Worm (Caenorhabditis elegans) whole organism, L1 larva: ENCODE data around the gene sre-56.

ENCODE experiments used
- F16B12.6 ChIP-seq: fragments of 150-350 bp; optimal IDR thresholded peaks from 2 replicates; lab custom pipeline; 2014; ENCODE audit warnings: missing biosample characterization, missing genetic modification characterization
- efl-1 ChIP-seq, 4 experiments: fragments of 150-350 bp; optimal IDR thresholded peaks in 3 of 4; peaks in 1 of 4; 1 replicate in 1 of 4; 2 replicates in 3 of 4; lab custom pipeline; 2014; ENCODE audit warnings: missing biosample characterization in 2 of 4, missing genetic modification characterization in 2 of 4, missing genetic modification reagents in 2 of 4
- fkh-10 ChIP-seq: sonication (generic microtip); optimal IDR thresholded peaks from 2 replicates; lab custom pipeline; 2017; ENCODE audit warnings: missing biosample characterization, missing genetic modification reagents, missing genetic modification characterization
- jun-1 ChIP-seq: fragments of 150-350 bp; optimal IDR thresholded peaks from 2 replicates; lab custom pipeline; 2014; ENCODE audit warnings: missing biosample characterization, missing genetic modification reagents, missing genetic modification characterization
- lin-13 ChIP-seq: fragments of 150-350 bp; optimal IDR thresholded peaks from 2 replicates; lab custom pipeline; 2014; ENCODE audit warnings: missing biosample characterization, missing genetic modification reagents, missing genetic modification characterization
- nhr-11 ChIP-seq: fragments of 150-350 bp; optimal IDR thresholded peaks from 2 replicates; lab custom pipeline; 2014; ENCODE audit warnings: missing biosample characterization, missing genetic modification characterization
- nhr-12 ChIP-seq: sonication (generic microtip); optimal IDR thresholded peaks from 2 replicates; lab custom pipeline; 2017; ENCODE audit warnings: missing biosample characterization, missing genetic modification characterization
- nhr-237 ChIP-seq: fragments of 150-350 bp; optimal IDR thresholded peaks from 2 replicates; lab custom pipeline; 2014; ENCODE audit warnings: missing biosample characterization, missing genetic modification characterization
- pqm-1 ChIP-seq: sonication (generic microtip); optimal IDR thresholded peaks from 3 replicates; lab custom pipeline; 2017; ENCODE audit warnings: missing biosample characterization, missing genetic modification characterization
- rnt-1 ChIP-seq: sonication (generic microtip); optimal IDR thresholded peaks from 2 replicates; lab custom pipeline; 2016; ENCODE audit warnings: mild to moderate bottlenecking, missing genetic modification characterization, moderate library complexity, missing compliant biosample characterization
- ztf-11 ChIP-seq, 2 experiments: sonication (generic microtip); optimal IDR thresholded peaks; 2 replicates each; lab custom pipeline; 2016 to 2017; ENCODE audit warnings: missing genetic modification characterization in 2 of 2, missing biosample characterization in 1 of 2, missing compliant biosample characterization in 1 of 2

- TF ChIP-seq rnt-1 (tag; lab: Kevin White, UChicago) (no peak), pqm-1 (tag; lab: Kevin White, UChicago) (no peak), fkh-10 (GFP tag; lab: Kevin White, UChicago) (no peak), jun-1 (tag; lab: Kevin White, UChicago) (no peak), lin-13 (GFP tag; lab: Kevin White, UChicago) (no peak), nhr-12 (tag; lab: Kevin White, UChicago) (no peak), efl-1 (optimal IDR thresholded peaks at IDR 0.05; lab: Kevin White, UChicago) (no peak), efl-1 (GFP tag; optimal IDR thresholded peaks at IDR 0.05 in 1 of 2; lab: Kevin White, UChicago) (no peak), ztf-11 (tag; optimal IDR thresholded peaks at IDR 0.05; lab: Kevin White, UChicago) (no peak), nhr-11 (tag; lab: Kevin White, UChicago) (no peak), nhr-237 (tag; lab: Kevin White, UChicago) (no peak), F16B12.6 (tag; lab: Kevin White, UChicago) (no peak)
Observed at ce11 chrII:12342928-12343327, 18.7 kb downstream of the sre-56 start.
